Worm (Caenorhabditis elegans) whole organism, L2 larva: ENCODE measurements around the gene ivd-1.
"Not testable (repeated sequence)": the region's sequence is repeated elsewhere in the genome, so short reads cannot be mapped to it uniquely, and the experiment has no call there.

Source experiments
- C34F6.9 ChIP-seq: fragments of 150-350 bp; optimal IDR thresholded peaks from 2 replicates; lab custom pipeline; 2014; ENCODE audit warnings: missing biosample characterization, missing genetic modification characterization
- F13H6.1 ChIP-seq: sonication (generic microtip); optimal IDR thresholded peaks from 2 replicates; lab custom pipeline; 2016; ENCODE audit warnings: missing genetic modification characterization, missing compliant biosample characterization
- R02D3.7 ChIP-seq: fragments of 150-350 bp; optimal IDR thresholded peaks from 2 replicates; lab custom pipeline; 2014; ENCODE audit warnings: missing biosample characterization, missing genetic modification characterization
- Y55F3AM.14 ChIP-seq: fragments of 200-800 bp; sonication (Bioruptor generic); optimal IDR thresholded peaks from 2 replicates; lab custom pipeline; 2018; ENCODE audit warnings: mild to moderate bottlenecking, missing genetic modification characterization, missing compliant biosample characterization
- aly-2 ChIP-seq: fragments of 150-350 bp; optimal IDR thresholded peaks from 2 replicates; lab custom pipeline; 2014; ENCODE audit warnings: missing biosample characterization, missing genetic modification characterization
- blmp-1 ChIP-seq: sonication (generic microtip); optimal IDR thresholded peaks from 2 replicates; lab custom pipeline; 2017; ENCODE audit warnings: missing genetic modification characterization, mild to moderate bottlenecking, missing compliant biosample characterization, antibody characterized with exemption, moderate library complexity; ENCODE audit not compliant: insufficient read depth
- ceh-82 ChIP-seq: fragments of 150-350 bp; optimal IDR thresholded peaks from 2 replicates; lab custom pipeline; 2014; ENCODE audit warnings: missing biosample characterization, missing genetic modification characterization
- crh-2 ChIP-seq: sonication (generic microtip); optimal IDR thresholded peaks from 2 replicates; lab custom pipeline; 2017; ENCODE audit warnings: missing biosample characterization, missing genetic modification characterization
- egl-27 ChIP-seq: sonication (generic microtip); optimal IDR thresholded peaks from 3 replicates; lab custom pipeline; 2017; ENCODE audit warnings: missing biosample characterization, missing genetic modification reagents, missing genetic modification characterization
- elt-1 ChIP-seq: fragments of 150-350 bp; optimal IDR thresholded peaks from 2 replicates; lab custom pipeline; 2014; ENCODE audit warnings: missing biosample characterization, missing genetic modification characterization
- elt-3 ChIP-seq: sonication (generic microtip); optimal IDR thresholded peaks from 2 replicates; lab custom pipeline; 2017; ENCODE audit warnings: missing biosample characterization, missing genetic modification characterization
- fos-1 ChIP-seq: fragments of 150-350 bp; optimal IDR thresholded peaks from 2 replicates; lab custom pipeline; 2014; ENCODE audit warnings: missing biosample characterization, missing genetic modification characterization
- gmeb-1 ChIP-seq: fragments of 150-350 bp; optimal IDR thresholded peaks from 2 replicates; lab custom pipeline; 2014; ENCODE audit warnings: missing biosample characterization, missing genetic modification characterization
- lin-11 ChIP-seq: fragments of 150-350 bp; sonication (generic microtip); optimal IDR thresholded peaks from 2 replicates; lab custom pipeline; 2014; ENCODE audit warnings: missing biosample characterization, missing genetic modification characterization, inconsistent platforms, mixed read lengths
- lin-13 ChIP-seq: fragments of 150-350 bp; optimal IDR thresholded peaks from 2 replicates; lab custom pipeline; 2014; ENCODE audit warnings: missing biosample characterization, missing genetic modification reagents, missing genetic modification characterization
- lin-39 ChIP-seq: fragments of 150-350 bp; optimal IDR thresholded peaks from 2 replicates; lab custom pipeline; 2014; ENCODE audit warnings: missing biosample characterization, missing genetic modification reagents, missing genetic modification characterization
- lsy-2 ChIP-seq, 2 experiments: fragments of 150-350 bp in 1 of 2; sonication (generic microtip) in 1 of 2; optimal IDR thresholded peaks; 2 replicates each; lab custom pipeline; 2014 to 2017; ENCODE audit warnings: missing biosample characterization in 2 of 2, missing genetic modification characterization in 2 of 2
- mab-5 ChIP-seq: fragments of 150-350 bp; optimal IDR thresholded peaks from 2 replicates; lab custom pipeline; 2014; ENCODE audit warnings: missing biosample characterization, missing genetic modification characterization
- mbf-1 ChIP-seq: sonication (generic microtip); optimal IDR thresholded peaks from 2 replicates; lab custom pipeline; 2017; ENCODE audit warnings: missing biosample characterization, missing genetic modification characterization
- mdl-1 ChIP-seq, 2 experiments: fragments of 150-350 bp in 1 of 2; sonication (generic microtip) in 1 of 2; optimal IDR thresholded peaks; 2 replicates each; lab custom pipeline; 2017; ENCODE audit warnings: missing biosample characterization in 2 of 2, missing genetic modification characterization in 2 of 2
- nhr-12 ChIP-seq: fragments of 150-350 bp; optimal IDR thresholded peaks from 2 replicates; lab custom pipeline; 2014; ENCODE audit warnings: missing biosample characterization, missing genetic modification characterization
- nhr-129 ChIP-seq: fragments of 150-350 bp; optimal IDR thresholded peaks from 2 replicates; lab custom pipeline; 2014; ENCODE audit warnings: missing biosample characterization, missing genetic modification characterization
- nhr-21 ChIP-seq: fragments of 150-350 bp; optimal IDR thresholded peaks from 2 replicates; lab custom pipeline; 2014; ENCODE audit warnings: missing biosample characterization, missing genetic modification characterization
- nhr-23 ChIP-seq: fragments of 150-350 bp; optimal IDR thresholded peaks from 2 replicates; lab custom pipeline; 2014; ENCODE audit warnings: missing biosample characterization, missing genetic modification reagents, missing genetic modification characterization
- nhr-237 ChIP-seq: fragments of 150-350 bp; optimal IDR thresholded peaks from 2 replicates; lab custom pipeline; 2014; ENCODE audit warnings: missing biosample characterization, missing genetic modification characterization
- nhr-25 ChIP-seq: fragments of 150-350 bp; sonication (generic microtip); optimal IDR thresholded peaks from 3 replicates; lab custom pipeline; 2014; ENCODE audit warnings: missing biosample characterization, missing genetic modification characterization
- nhr-6 ChIP-seq: fragments of 150-350 bp; optimal IDR thresholded peaks from 2 replicates; lab custom pipeline; 2014; ENCODE audit warnings: missing biosample characterization, missing genetic modification characterization
- peb-1 ChIP-seq: fragments of 150-350 bp; optimal IDR thresholded peaks from 2 replicates; lab custom pipeline; 2014; ENCODE audit warnings: missing biosample characterization, missing genetic modification characterization
- sem-4 ChIP-seq: fragments of 150-350 bp; optimal IDR thresholded peaks from 2 replicates; lab custom pipeline; 2014; ENCODE audit warnings: missing biosample characterization, missing genetic modification reagents, missing genetic modification characterization
- skn-1 ChIP-seq: sonication (generic microtip); optimal IDR thresholded peaks from 2 replicates; lab custom pipeline; 2017; ENCODE audit warnings: missing biosample characterization, missing genetic modification characterization
- sma-3 ChIP-seq: sonication (generic microtip); optimal IDR thresholded peaks from 2 replicates; lab custom pipeline; 2016; ENCODE audit warnings: missing genetic modification reagents, missing genetic modification characterization, missing compliant biosample characterization
- sma-9 ChIP-seq, 2 experiments: fragments of 150-350 bp in 1 of 2; sonication (generic microtip) in 1 of 2; optimal IDR thresholded peaks; 2 replicates each; lab custom pipeline; 2014 to 2016; ENCODE audit warnings: missing genetic modification characterization in 2 of 2, mild to moderate bottlenecking in 1 of 2, missing biosample characterization in 1 of 2, missing compliant biosample characterization in 1 of 2, missing genetic modification reagents in 1 of 2, moderate library complexity in 1 of 2
- snpc-4 ChIP-seq: fragments of 150-350 bp; optimal IDR thresholded peaks from 2 replicates; lab custom pipeline; 2014; ENCODE audit warnings: missing biosample characterization, missing genetic modification characterization
- unc-39 ChIP-seq: fragments of 150-350 bp; optimal IDR thresholded peaks from 2 replicates; lab custom pipeline; 2014; ENCODE audit warnings: missing biosample characterization, missing genetic modification characterization
- unc-62 ChIP-seq: fragments of 150-350 bp; optimal IDR thresholded peaks from 2 replicates; lab custom pipeline; 2014; ENCODE audit warnings: missing biosample characterization, missing genetic modification reagents, missing genetic modification characterization
- zag-1 ChIP-seq: fragments of 150-350 bp; optimal IDR thresholded peaks from 2 replicates; lab custom pipeline; 2014; ENCODE audit warnings: missing biosample characterization, missing genetic modification characterization
- ztf-1 ChIP-seq: fragments of 200-800 bp; sonication (Bioruptor generic); conservative IDR thresholded peaks from 2 replicates; pipeline ENCODE4 v1.3.6; 2022; ENCODE audit warnings: missing genetic modification characterization, missing compliant biosample characterization

ivd-1 gene

DNA sequence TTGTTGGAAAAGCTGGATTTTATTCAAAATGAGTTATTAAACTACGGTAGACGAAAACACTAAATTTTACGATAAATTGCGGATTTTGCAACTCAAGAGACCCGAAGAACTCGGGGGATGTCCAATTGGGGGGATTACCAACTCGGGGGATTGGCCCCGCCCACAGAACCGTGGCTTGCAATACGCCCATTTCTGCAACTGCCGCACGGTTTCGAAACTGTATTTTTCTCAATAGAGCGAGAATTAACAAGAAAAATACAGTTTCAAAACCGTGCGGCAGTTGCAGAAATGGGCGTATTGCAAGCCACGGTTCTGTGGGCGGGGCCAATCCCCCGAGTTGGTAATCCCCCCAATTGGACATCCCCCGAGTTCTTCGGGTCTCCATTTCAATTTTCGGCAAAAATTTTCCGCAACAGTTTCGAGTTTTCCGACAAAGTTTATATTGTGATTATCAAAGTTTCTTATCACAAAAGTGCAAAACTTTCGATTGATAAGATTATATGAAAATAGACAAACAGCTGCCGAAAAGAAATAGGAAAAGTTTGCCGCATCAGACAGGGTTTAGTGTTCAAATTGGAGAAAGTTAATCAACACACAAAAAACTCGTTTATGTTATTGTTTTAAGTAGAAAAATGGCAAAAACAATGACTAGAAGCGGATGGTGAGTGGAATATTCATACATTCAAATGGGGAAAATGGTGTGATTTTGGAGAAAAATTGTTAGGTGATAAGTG, 1.3 kb upstream of the ivd-1 start:
- TF ChIP-seq F13H6.1 (tag; lab: Kevin White, UChicago): peak; percentile 23
- peak in 1 of 2 experiments; percentile 82 for TF ChIP-seq lsy-2 (tag; optimal IDR thresholded peaks at IDR 0.05; lab: Kevin White, UChicago)
- TF ChIP-seq crh-2 (tag; lab: Kevin White, UChicago): peak; percentile 11
- peak; percentile 51 for TF ChIP-seq nhr-25 (tag; lab: Kevin White, UChicago)
- peak; percentile 58 for TF ChIP-seq fos-1 (tag; lab: Kevin White, UChicago)
- TF ChIP-seq C34F6.9: peak; percentile 6
- TF ChIP-seq sma-9 (GFP tag; optimal IDR thresholded peaks at IDR 0.05; lab: Kevin White, UChicago): peak; percentile 59
- not testable (repeated sequence) for TF ChIP-seq sma-9 (tag; optimal IDR thresholded peaks at IDR 0.05; lab: Kevin White, UChicago)
- peak; percentile 32 for TF ChIP-seq skn-1 (tag; lab: Kevin White, UChicago)
- peak; percentile 28 for TF ChIP-seq sma-3
- TF ChIP-seq blmp-1: peak; percentile 75

DNA sequence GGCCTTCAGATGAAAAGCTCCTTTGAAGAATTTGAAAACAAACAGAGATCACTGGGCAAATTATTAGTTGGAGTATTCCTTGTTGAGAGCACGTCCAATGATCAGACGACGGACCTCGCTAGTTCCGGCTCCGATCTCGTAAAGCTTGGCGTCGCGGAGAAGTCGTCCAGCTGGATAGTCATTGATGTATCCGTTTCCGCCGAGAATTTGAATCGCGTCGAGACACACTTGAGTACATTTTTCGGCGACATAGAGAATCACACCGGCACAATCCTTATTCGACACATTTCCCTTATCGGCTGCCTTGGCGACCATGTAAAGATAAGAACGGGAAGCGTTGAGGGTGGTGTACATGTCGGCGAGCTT, 1.7 kb downstream of the ivd-1 start:
- TF ChIP-seq nhr-23 (tag; lab: Kevin White, UChicago) (no peak), sma-9 (GFP tag; optimal IDR thresholded peaks at IDR 0.05; lab: Kevin White, UChicago) (peak; percentile 18), sma-9 (tag; optimal IDR thresholded peaks at IDR 0.05; lab: Kevin White, UChicago) (no peak)

DNA sequence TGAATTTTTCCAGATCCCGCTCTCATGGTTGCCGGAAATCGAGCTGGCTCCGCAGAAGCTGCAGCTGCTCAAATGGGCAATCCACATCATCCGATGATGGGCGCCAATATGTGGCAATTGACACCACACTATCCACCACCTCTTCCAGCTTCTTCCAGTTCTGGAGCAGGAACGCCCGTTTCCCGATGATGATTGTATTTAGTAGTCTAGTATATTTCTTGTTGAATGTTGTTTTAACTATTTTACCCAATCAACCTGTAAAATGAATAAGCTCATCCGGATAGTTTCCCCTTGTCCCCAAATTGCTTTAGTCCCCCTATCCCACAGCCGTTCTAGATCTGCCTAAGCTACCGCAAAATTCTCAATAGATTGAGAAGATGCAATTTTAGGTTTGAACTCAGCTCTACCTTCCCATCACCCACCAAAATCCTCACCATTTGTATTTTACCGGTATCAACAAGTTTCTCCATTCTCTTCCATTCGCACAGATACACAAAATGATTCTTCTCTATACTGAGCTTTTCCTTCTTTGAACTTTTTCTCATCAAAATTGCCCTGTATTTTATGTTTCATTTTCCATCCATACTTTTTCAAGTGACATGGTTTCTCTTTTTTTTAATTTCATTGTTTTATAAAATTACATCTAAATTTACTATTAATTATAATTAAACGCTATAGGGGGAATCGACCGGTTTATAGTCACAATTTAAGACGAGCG, 2.3 kb downstream of the ivd-1 start:
- TF ChIP-seq Y55F3AM.14 (peak; percentile 16), ztf-1 (GFP tag; lab: Robert Waterston, UW) (no peak), F13H6.1 (tag; lab: Kevin White, UChicago) (peak; percentile 9)
- TF ChIP-seq, all 48 proteins: peak for 2

DNA sequence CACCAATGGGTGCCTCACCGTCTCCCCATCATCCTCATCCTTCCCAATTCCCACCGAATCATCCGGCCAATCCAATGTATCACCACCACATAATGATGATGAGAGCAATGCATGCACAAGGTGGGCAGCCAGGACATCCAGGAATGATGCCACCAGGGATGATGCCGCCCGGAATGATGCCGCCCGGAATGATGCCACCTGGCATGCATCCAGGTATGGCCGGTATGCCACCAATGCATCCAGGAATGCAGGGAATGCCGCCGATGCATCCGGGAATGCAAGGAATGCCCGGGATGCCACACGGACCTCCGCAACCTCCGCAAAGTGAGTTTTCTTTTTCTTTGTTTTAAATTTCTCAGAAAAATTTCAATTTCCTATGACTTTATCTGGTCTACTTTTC, 2.9 kb downstream of the ivd-1 start:
- TF ChIP-seq nhr-129 (tag; lab: Kevin White, UChicago) (no peak), Y55F3AM.14 (peak; percentile 9)

DNA sequence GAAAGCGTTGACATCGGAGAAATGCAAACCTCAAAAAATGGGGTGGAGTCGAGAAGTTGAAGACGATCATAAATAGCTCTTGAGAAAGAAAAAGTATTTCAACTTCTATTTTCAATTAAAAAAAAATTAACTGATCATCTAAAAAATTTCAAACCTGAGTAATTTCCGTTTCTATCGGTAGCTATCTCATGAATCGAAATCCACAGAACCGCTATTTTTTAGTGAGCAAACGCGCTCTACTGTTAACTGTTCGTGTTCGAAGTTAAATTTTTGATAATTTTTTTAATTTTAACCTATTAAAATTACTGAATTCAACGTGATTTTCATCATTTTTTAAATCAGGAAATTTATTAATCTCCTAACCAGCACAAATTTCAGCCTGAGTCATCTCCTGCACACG, 4.8 kb downstream of the ivd-1 start:
- no peak for TF ChIP-seq peb-1 (tag; lab: Kevin White, UChicago)
- TF ChIP-seq sem-4 (tag; lab: Kevin White, UChicago): no peak

DNA sequence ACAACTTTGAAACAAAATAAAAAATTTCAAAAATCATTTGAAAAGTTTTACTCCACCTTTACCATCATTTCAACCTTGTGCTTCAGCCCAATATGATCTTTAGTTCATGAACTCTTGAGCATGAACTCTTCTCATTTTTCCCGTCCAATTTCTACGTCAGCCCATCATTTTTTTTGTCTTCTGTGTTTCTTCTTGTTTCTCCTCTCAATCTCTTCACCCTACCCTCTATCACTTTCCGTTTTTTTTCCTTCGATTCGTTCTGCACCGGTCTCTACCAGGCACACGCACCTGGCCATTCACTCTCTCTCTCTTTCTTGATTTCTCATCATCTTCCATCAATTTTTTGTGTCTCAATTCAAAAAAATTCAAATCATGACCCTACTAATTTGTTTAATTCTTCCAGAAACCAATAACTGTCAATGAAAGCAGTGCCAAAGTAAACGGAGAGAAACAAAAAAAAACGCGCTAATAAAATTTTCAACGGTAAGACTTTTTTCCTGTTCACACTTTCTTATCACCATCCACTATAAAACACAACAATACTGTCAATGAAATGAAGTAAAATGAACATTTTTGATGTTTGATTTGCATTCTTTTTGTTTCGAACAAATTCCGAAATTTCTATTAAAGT, 5.6 kb downstream of the ivd-1 start, which contains the start of gene pygo-1:
pygo-1 (plus strand) TSS at position 404 of the 631 bp plus-strand sequence.
- TF ChIP-seq nhr-21 (tag; lab: Kevin White, UChicago) (no peak), lin-13 (no peak), fos-1 (tag; lab: Kevin White, UChicago) (peak; percentile 54), lin-11 (tag; lab: Kevin White, UChicago) (no peak), nhr-23 (tag; lab: Kevin White, UChicago) (no peak), skn-1 (tag; lab: Kevin White, UChicago) (no peak), crh-2 (tag; lab: Kevin White, UChicago) (no peak), zag-1 (tag; lab: Kevin White, UChicago) (no peak), nhr-12 (tag; lab: Kevin White, UChicago) (no peak), sma-9 (GFP tag; optimal IDR thresholded peaks at IDR 0.05; lab: Kevin White, UChicago) (peak; percentile 57), sma-9 (tag; optimal IDR thresholded peaks at IDR 0.05; lab: Kevin White, UChicago) (no peak), aly-2 (tag; lab: Kevin White, UChicago) (no peak), lin-39 (no peak), nhr-25 (tag; lab: Kevin White, UChicago) (no peak), unc-39 (tag; lab: Kevin White, UChicago) (no peak), snpc-4 (no peak), nhr-129 (tag; lab: Kevin White, UChicago) (no peak), F13H6.1 (tag; lab: Kevin White, UChicago) (peak; percentile 6), mab-5 (tag; lab: Kevin White, UChicago) (no peak), peb-1 (tag; lab: Kevin White, UChicago) (no peak), nhr-6 (tag; lab: Kevin White, UChicago) (no peak), ceh-82 (tag; lab: Kevin White, UChicago) (no peak), nhr-237 (tag; lab: Kevin White, UChicago) (no peak), elt-3 (no peak), blmp-1 (peak; percentile 45), R02D3.7 (tag; lab: Kevin White, UChicago) (no peak), egl-27 (no peak), Y55F3AM.14 (no peak), unc-62 (GFP tag; lab: Kevin White, UChicago) (no peak), gmeb-1 (no peak), elt-1 (tag; lab: Kevin White, UChicago) (no peak), mdl-1 (tag; optimal IDR thresholded peaks at IDR 0.05; lab: Kevin White, UChicago) (no peak), C34F6.9 (no peak), mbf-1 (no peak)
- TF ChIP-seq, all 48 proteins: peak for 4
